Fruit fly (Drosophila melanogaster): ENCODE measurements around the gene CG4553.
A peak's percentile ranks its signal among the peaks of the same experiment; 100 is the strongest.

The CG4553 gene

DNA sequence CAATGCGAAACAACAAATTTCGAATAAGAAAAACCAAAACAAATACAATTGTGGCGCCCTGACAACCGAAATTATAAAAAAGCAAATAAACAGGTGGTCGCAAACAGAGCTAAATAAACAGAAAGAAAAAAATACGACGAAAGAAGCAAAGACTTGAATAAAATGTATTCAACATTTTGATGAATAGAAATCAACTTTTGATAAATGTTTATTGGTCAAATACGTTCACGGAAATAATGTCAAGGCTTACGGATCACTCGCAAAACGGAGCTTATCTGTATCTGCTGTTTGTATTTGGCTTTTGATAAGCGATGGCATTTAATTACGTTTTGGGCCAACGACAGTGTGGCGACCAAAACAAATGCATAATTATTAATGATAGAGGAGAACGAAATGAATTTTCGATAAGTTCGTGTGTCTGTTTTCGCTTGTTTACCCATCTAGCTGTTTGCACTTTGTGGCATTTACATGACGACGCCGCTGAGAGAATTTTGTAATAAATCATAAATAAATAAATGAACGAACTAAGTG lies 23.5 kb downstream of the CG4553 start (continued):
- peak in 1 of 3 experiments; percentile 68 for TF ChIP-seq lola (GFP tag; optimal IDR thresholded peaks at IDR 0.05)
- peak; percentile 19 for TF ChIP-seq CG2712 (tag; optimal IDR thresholded peaks at IDR 0.05)
- TF ChIP-seq gem (tag; optimal IDR thresholded peaks at IDR 0.05), result peak; percentile 66
- TF ChIP-seq CG9437 (GFP tag; optimal IDR thresholded peaks at IDR 0.05), result peak; percentile 14
- TF ChIP-seq scrt (GFP tag; optimal IDR thresholded peaks at IDR 0.05), result peak; percentile 61
- peak; percentile 21 for TF ChIP-seq maf-S (GFP tag; optimal IDR thresholded peaks at IDR 0.05)
- peak; percentile 43; the same call in 1 of the 2 replicates for TF ChIP-seq CG32767 (GFP tag; IDR thresholded peaks at IDR 0.05)
- TF ChIP-seq jing (GFP tag; optimal IDR thresholded peaks at IDR 0.05), result no peak
- TF ChIP-seq sima (GFP tag; optimal IDR thresholded peaks at IDR 0.05), result peak; percentile 12
- TF ChIP-seq Mes4 (GFP tag; optimal IDR thresholded peaks at IDR 0.05), result peak; percentile 47
- peak; percentile 37 for TF ChIP-seq CG7987 (GFP tag; optimal IDR thresholded peaks at IDR 0.05)
- TF ChIP-seq CG15479 (GFP tag; optimal IDR thresholded peaks at IDR 0.05), result peak; percentile 47
- TF ChIP-seq CG42726 (GFP tag; IDR thresholded peaks at IDR 0.05; ENCODE audit: partially characterized antibody), result no peak
- TF ChIP-seq kah (GFP tag; optimal IDR thresholded peaks at IDR 0.05), result peak; percentile 81
- TF ChIP-seq ara (GFP tag; IDR thresholded peaks at IDR 0.05), result no peak
- TF ChIP-seq gsb-n (tag; optimal IDR thresholded peaks at IDR 0.05), result peak; percentile 70
- TF ChIP-seq MTF-1 (GFP tag; optimal IDR thresholded peaks at IDR 0.05; ENCODE audit: borderline replicate concordance), result peak; percentile 13
- TF ChIP-seq vvl (GFP tag; IDR thresholded peaks at IDR 0.05), result peak; percentile 22; the same call in 1 of the 2 replicates
- TF ChIP-seq CG4854 (GFP tag; optimal IDR thresholded peaks at IDR 0.05), result no peak
- TF ChIP-seq CG12744 (GFP tag; optimal IDR thresholded peaks at IDR 0.05), result peak; percentile 51
- peak; percentile 19 for TF ChIP-seq CG9817 (tag; optimal IDR thresholded peaks at IDR 0.05)
- peak; percentile 34 for TF ChIP-seq Sox102F (GFP tag; optimal IDR thresholded peaks at IDR 0.05)
- peak; percentile 50 for TF ChIP-seq eyg (GFP tag; optimal IDR thresholded peaks at IDR 0.05)
- TF ChIP-seq Atf6 (GFP tag; IDR thresholded peaks at IDR 0.05), result peak; percentile 28; the same call in 1 of the 2 replicates
- TF ChIP-seq nau (GFP tag; optimal IDR thresholded peaks at IDR 0.05), result peak; percentile 72
- no peak for TF ChIP-seq az2 (GFP tag; optimal IDR thresholded peaks at IDR 0.05)
- peak; percentile 5 for TF ChIP-seq stwl (tag; optimal IDR thresholded peaks at IDR 0.05)
- TF ChIP-seq Hr78 (GFP tag; optimal IDR thresholded peaks at IDR 0.05), result peak in 1 of 2 experiments; percentile 32
- peak; percentile 29 for TF ChIP-seq ac (GFP tag; optimal IDR thresholded peaks at IDR 0.05)
- TF ChIP-seq ro (GFP tag; IDR thresholded peaks at IDR 0.05), result 0 out of 2 replicates have a peak, but pooled peaks have one; percentile 6
- no peak for TF ChIP-seq CG3995 (GFP tag; optimal IDR thresholded peaks at IDR 0.05)
- TF ChIP-seq CG8478 (optimal IDR thresholded peaks at IDR 0.05), result no peak
- no peak for TF ChIP-seq usp (GFP tag; optimal IDR thresholded peaks at IDR 0.05)
- no peak for TF ChIP-seq hb (GFP tag; IDR thresholded peaks at IDR 0.05; ENCODE audit: partially characterized antibody)
- TF ChIP-seq CG13775 (GFP tag; optimal IDR thresholded peaks at IDR 0.05), result peak; percentile 21
- peak; percentile 40 for TF ChIP-seq CG7839 (tag; optimal IDR thresholded peaks at IDR 0.05)
- peak; percentile 68 for TF ChIP-seq dmrt11E (tag; optimal IDR thresholded peaks at IDR 0.05)
- TF ChIP-seq twi (tag; optimal IDR thresholded peaks at IDR 0.05), result peak; percentile 25
- TF ChIP-seq CG6791 (GFP tag; IDR thresholded peaks at IDR 0.05; ENCODE audit: partially characterized antibody), result no peak
- no peak for TF ChIP-seq CG8388 (GFP tag; optimal IDR thresholded peaks at IDR 0.05)
- 0 out of 2 replicates have a peak, but pooled peaks have one; percentile 19 for TF ChIP-seq sim (GFP tag; IDR thresholded peaks at IDR 0.05)
- peak; percentile 45 for TF ChIP-seq Atf3 (GFP tag; optimal IDR thresholded peaks at IDR 0.05)
- no peak for TF ChIP-seq CG11093 (GFP tag; IDR thresholded peaks at IDR 0.05)
- TF ChIP-seq CG18599 (GFP tag; optimal IDR thresholded peaks at IDR 0.05), result peak; percentile 61
- TF ChIP-seq CG15601 (tag; optimal IDR thresholded peaks at IDR 0.05), result peak; percentile 67
- TF ChIP-seq CG8924 (tag; optimal IDR thresholded peaks at IDR 0.05), result peak; percentile 74
- peak; percentile 26 for TF ChIP-seq CG18764 (GFP tag; optimal IDR thresholded peaks at IDR 0.05)
- TF ChIP-seq Mad (GFP tag; optimal IDR thresholded peaks at IDR 0.05), result peak; percentile 34
- TF ChIP-seq CG1529 (GFP tag; optimal IDR thresholded peaks at IDR 0.05), result peak; percentile 26

Data from whole organism, embryonic.